Fruit fly (Drosophila melanogaster) whole organism, prepupa: ENCODE measurements around the gene CG17919.

Experiments used
- CG32006 ChIP-seq: fragments of 200-800 bp; sonication (Bioruptor generic); optimal IDR thresholded peaks from 3 replicates; lab custom pipeline; 2017; ENCODE audit warnings: missing biosample characterization, mild to moderate bottlenecking, missing genetic modification characterization
- Eip75B ChIP-seq: fragments of 200-800 bp; sonication (Bioruptor generic); optimal IDR thresholded peaks from 3 replicates; lab custom pipeline; 2016; ENCODE audit warnings: missing biosample characterization, missing genetic modification characterization
- Hr38 ChIP-seq: sonication (Bioruptor generic); optimal IDR thresholded peaks from 2 replicates; lab custom pipeline; 2016; ENCODE audit warnings: missing biosample characterization, missing genetic modification characterization
- achi ChIP-seq: fragments of 200-800 bp; sonication (Bioruptor generic); optimal IDR thresholded peaks from 3 replicates; lab custom pipeline; 2016; ENCODE audit warnings: missing biosample characterization, missing genetic modification characterization
- dac ChIP-seq: fragments of 200-800 bp; sonication (Bioruptor generic); optimal IDR thresholded peaks from 2 replicates; lab custom pipeline; 2017; ENCODE audit warnings: missing biosample characterization, mild to moderate bottlenecking, missing genetic modification characterization
- dsx ChIP-seq: fragments of 200-800 bp; optimal IDR thresholded peaks from 3 replicates; lab custom pipeline; 2019; ENCODE audit warnings: missing biosample characterization, mild to moderate bottlenecking, missing genetic modification characterization, moderate library complexity; ENCODE audit not compliant: poor library complexity, severe bottlenecking
- esn ChIP-seq: fragments of 200-800 bp; sonication (Bioruptor generic); optimal IDR thresholded peaks from 2 replicates; lab custom pipeline; 2016; ENCODE audit warnings: missing biosample characterization, mild to moderate bottlenecking, missing genetic modification characterization, moderate library complexity
- lz ChIP-seq: fragments of 200-800 bp; sonication (Bioruptor generic); optimal IDR thresholded peaks from 3 replicates; lab custom pipeline; 2016; ENCODE audit warnings: missing biosample characterization, missing genetic modification characterization

dm6 chr3R:6306584-6306983 lies 37.2 kb upstream of the CG17919 start, which contains the start of gene CG46026:
- no peak for TF ChIP-seq achi (GFP tag; lab: Kevin White, UChicago)
- TF ChIP-seq esn (GFP tag; lab: Kevin White, UChicago) = no peak
- TF ChIP-seq lz (GFP tag; lab: Kevin White, UChicago) = no peak
- TF ChIP-seq Eip75B (GFP tag; lab: Kevin White, UChicago) = no peak
- no peak for TF ChIP-seq Hr38 (GFP tag; lab: Kevin White, UChicago)
- TF ChIP-seq dsx (GFP tag; lab: Kevin White, UChicago) = no peak
- no peak for TF ChIP-seq dac
- TF ChIP-seq CG32006 = no peak
